Fruit fly (Drosophila melanogaster) whole organism, pupa: ENCODE measurements around the gene Fas2.

ENCODE experiments used
- CG12605 ChIP-seq: fragments of 200-800 bp; sonication (Bioruptor generic); IDR thresholded peaks from 2 replicates; pipeline ENCODE4 v1.3.6; 2022; ENCODE audit warnings: missing biosample characterization, missing genetic modification characterization
- CG15710 ChIP-seq: fragments of 200-800 bp; sonication (Bioruptor generic); optimal IDR thresholded peaks from 2 replicates; lab custom pipeline; 2018; ENCODE audit warnings: missing biosample characterization, mild to moderate bottlenecking, missing genetic modification characterization, moderate library complexity
- CG34367 ChIP-seq: fragments of 200-800 bp; sonication (Bioruptor generic); optimal IDR thresholded peaks from 2 replicates; lab custom pipeline; 2018; ENCODE audit warnings: missing biosample characterization, mild to moderate bottlenecking, missing genetic modification characterization
- Pif1A ChIP-seq: fragments of 200-800 bp; sonication (Bioruptor generic); optimal IDR thresholded peaks from 3 replicates; lab custom pipeline; 2016; ENCODE audit warnings: missing biosample characterization, missing genetic modification characterization
- Snoo ChIP-seq: fragments of 200-800 bp; sonication (Bioruptor generic); optimal IDR thresholded peaks from 3 replicates; lab custom pipeline; 2017; ENCODE audit warnings: missing biosample characterization, mild to moderate bottlenecking, missing genetic modification characterization, inconsistent platforms

dm6 chrX:4200612-4201011, 5.3 kb downstream of the Fas2 start:
- no peak for TF ChIP-seq Snoo (tag; lab: Kevin White, UChicago)
- peak; percentile 40 for TF ChIP-seq CG34367 (tag; lab: Kevin White, UChicago)
- no peak for TF ChIP-seq Pif1A
- TF ChIP-seq CG12605 (GFP tag; lab: Robert Waterston, UW) = no peak
- TF ChIP-seq CG15710 (tag; lab: Kevin White, UChicago) = peak; percentile 49
